Worm (Caenorhabditis elegans) whole organism, L4 larva: ENCODE data around the gene K06A9.2.
"Not testable (repeated sequence)": the region's sequence is repeated elsewhere in the genome, so short reads cannot be mapped to it uniquely, and the experiment has no call there.

Experiments used
- R02D3.7 ChIP-seq: fragments of 150-350 bp; sonication (generic microtip); optimal IDR thresholded peaks from 3 replicates; lab custom pipeline; 2014; ENCODE audit warnings: missing biosample characterization, missing genetic modification characterization
- Y105C5A.15 ChIP-seq: fragments of 200-800 bp; sonication (Bioruptor generic); IDR thresholded peaks from 2 replicates; pipeline ENCODE4 v1.3.6; 2022; ENCODE audit warnings: missing genetic modification characterization, missing compliant biosample characterization
- mes-2 ChIP-seq: sonication (generic microtip); optimal IDR thresholded peaks from 2 replicates; lab custom pipeline; 2016; ENCODE audit warnings: missing genotype, mild to moderate bottlenecking, missing genetic modification characterization, missing compliant biosample characterization; ENCODE audit not compliant: poor library complexity, severe bottlenecking
- nhr-237 ChIP-seq: sonication (generic microtip); optimal IDR thresholded peaks from 2 replicates; lab custom pipeline; 2017; ENCODE audit warnings: missing biosample characterization, missing genetic modification characterization
- nhr-77 ChIP-seq: fragments of 150-350 bp; optimal IDR thresholded peaks from 2 replicates; lab custom pipeline; 2014; ENCODE audit warnings: missing biosample characterization, missing genetic modification characterization
- unc-62 ChIP-seq, 3 experiments: fragments of 150-350 bp in 1 of 3; sonication (generic microtip); optimal IDR thresholded peaks in 2 of 3; peaks in 1 of 3; 1 replicate in 1 of 3; 2 replicates in 2 of 3; lab custom pipeline; 2014 to 2017; ENCODE audit warnings: missing biosample characterization in 3 of 3, missing genetic modification characterization in 3 of 3, missing genetic modification reagents in 3 of 3, missing genotype in 1 of 3
- vab-7 ChIP-seq: fragments of 200-800 bp; sonication (Bioruptor generic); IDR thresholded peaks from 2 replicates; pipeline ENCODE4 v1.3.6; 2022; ENCODE audit warnings: missing genetic modification reagents, missing genetic modification characterization, missing compliant biosample characterization

- TF ChIP-seq mes-2; nhr-77 (tag; lab: Kevin White, UChicago); Y105C5A.15 (GFP tag; lab: Robert Waterston, UW); nhr-237; unc-62 (GFP tag; optimal IDR thresholded peaks at IDR 0.05 in 1 of 2; lab: Kevin White, UChicago); unc-62 (tag; optimal IDR thresholded peaks at IDR 0.05; lab: Kevin White, UChicago); R02D3.7 (tag; lab: Kevin White, UChicago): not testable (repeated sequence)
- peak; percentile 53; the same call in 1 of the 2 replicates for TF ChIP-seq vab-7 (GFP tag; lab: Robert Waterston, UW)
Observed at ce11 chrX:1508507-1508906, 27.7 kb upstream of the K06A9.2 start.
